Worm (Caenorhabditis elegans): ENCODE results near the gene prmt-1.

prmt-1 gene

DNA sequence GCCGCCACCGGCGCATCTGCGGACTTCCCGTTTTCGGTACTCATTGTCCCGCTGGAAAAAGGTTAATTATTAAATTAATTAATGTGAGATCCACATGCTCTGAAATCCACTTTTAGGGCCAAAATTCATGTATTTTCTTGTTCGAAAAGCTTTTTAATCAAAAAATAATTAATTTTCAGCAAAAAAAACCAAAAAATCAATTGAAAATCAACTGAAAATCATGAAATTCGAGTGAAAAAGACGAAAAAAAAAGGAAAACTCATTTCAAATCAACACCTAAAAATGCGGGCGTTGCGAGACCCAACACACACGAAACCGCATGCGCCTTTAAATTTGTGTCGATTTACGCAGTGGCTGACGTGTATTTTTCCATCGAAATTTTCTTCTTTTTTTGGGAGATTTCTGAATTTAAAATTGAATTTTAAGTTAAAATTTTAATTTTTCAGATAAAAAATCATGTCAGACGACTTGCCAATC is at the start of gene prmt-1, which contains the start of gene cdkr-3 (continued):
- TF ChIP-seq nhr-20 (tag; optimal IDR thresholded peaks at IDR 0.05) (no peak), irx-1 (tag; optimal IDR thresholded peaks at IDR 0.05) (no peak), isw-1 (GFP tag; IDR thresholded peaks at IDR 0.05) (peak; percentile 10; the same call in 1 of the 2 replicates), zip-4 (GFP tag; optimal IDR thresholded peaks at IDR 0.05) (no peak), C04F5.9 (tag; optimal IDR thresholded peaks at IDR 0.05) (no peak), ama-1 (optimal IDR thresholded peaks at IDR 0.05) (no peak), C34B4.2 (tag; optimal IDR thresholded peaks at IDR 0.05) (no peak), tbx-2 (tag; optimal IDR thresholded peaks at IDR 0.05) (peak; percentile 9), sptf-1 (tag; optimal IDR thresholded peaks at IDR 0.05) (no peak), nhr-71 (tag; optimal IDR thresholded peaks at IDR 0.05) (peak; percentile 52), ztf-4 (tag; optimal IDR thresholded peaks at IDR 0.05) (no peak), nhr-77 (tag; optimal IDR thresholded peaks at IDR 0.05) (no peak), aly-2 (tag; optimal IDR thresholded peaks at IDR 0.05) (no peak), F16B12.6 (tag; optimal IDR thresholded peaks at IDR 0.05) (peak; percentile 32), sup-37 (GFP tag; optimal IDR thresholded peaks at IDR 0.05) (no peak), nhr-237 (tag; optimal IDR thresholded peaks at IDR 0.05) (no peak)

DNA sequence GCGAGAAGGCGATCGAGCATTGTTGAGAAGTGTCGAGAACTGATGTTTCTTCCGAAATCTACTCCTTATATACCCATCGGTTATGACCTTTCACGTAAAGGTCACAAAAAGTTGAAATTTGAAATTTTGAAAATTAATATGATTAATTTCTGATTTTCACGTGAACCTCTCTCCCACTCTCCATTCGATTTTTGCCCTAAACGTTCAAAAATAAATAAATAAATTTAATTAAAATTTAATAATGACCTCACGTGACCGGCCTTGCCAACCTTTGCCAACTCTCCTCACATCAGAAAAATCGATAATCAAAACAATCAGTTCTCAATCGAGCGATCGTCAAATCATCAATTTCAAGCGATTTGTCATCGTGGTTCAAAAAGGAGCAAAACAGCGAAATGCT is 47.9 kb upstream of the prmt-1 start, which contains the start of gene Y113G7C.1:
TSS of gene Y113G7C.1 (plus strand) at position 301 of the 400 bp plus-strand sequence.
- no peak for TF ChIP-seq ceh-63 (GFP tag; optimal IDR thresholded peaks at IDR 0.05)
- TF ChIP-seq unc-62 (GFP tag; optimal IDR thresholded peaks at IDR 0.05) = no peak
- no peak for TF ChIP-seq dsc-1 (tag; optimal IDR thresholded peaks at IDR 0.05)
- TF ChIP-seq F16B12.6 (tag; optimal IDR thresholded peaks at IDR 0.05) = no peak
- no peak for TF ChIP-seq lin-14 (GFP tag; optimal IDR thresholded peaks at IDR 0.05)

DNA sequence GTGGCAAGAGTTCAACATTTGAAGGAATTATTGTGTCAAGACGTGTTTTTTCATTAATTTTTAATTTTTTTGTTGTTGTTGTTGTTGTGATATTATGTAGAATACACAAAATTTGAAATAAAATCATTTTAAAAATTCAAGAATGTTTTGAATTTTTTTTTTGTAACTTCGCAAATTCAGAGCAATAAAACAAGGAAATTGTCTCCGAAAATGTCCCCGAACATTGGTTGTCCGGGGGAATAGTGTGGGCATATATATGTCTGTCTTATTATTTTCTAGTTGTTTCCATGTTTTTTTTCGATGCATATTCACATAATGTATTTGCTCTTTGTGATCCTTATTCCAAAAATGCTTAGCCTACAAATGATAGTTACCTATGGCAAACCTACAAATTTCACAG is 42.0 kb upstream of the prmt-1 start, which contains the start of gene clec-262:
TSS of gene clec-262 (plus strand) at position 301 of the 400 bp plus-strand sequence.
- TF ChIP-seq isw-1 (GFP tag; IDR thresholded peaks at IDR 0.05) = no peak
- TF ChIP-seq ets-5 (GFP tag; IDR thresholded peaks at IDR 0.05) = no peak
- no peak for TF ChIP-seq ztf-11 (tag; optimal IDR thresholded peaks at IDR 0.05)
- no peak for TF ChIP-seq egl-27 (tag; optimal IDR thresholded peaks at IDR 0.05)
- TF ChIP-seq irx-1 (tag; optimal IDR thresholded peaks at IDR 0.05) = no peak
- no peak for TF ChIP-seq rnt-1 (tag; optimal IDR thresholded peaks at IDR 0.05)

DNA sequence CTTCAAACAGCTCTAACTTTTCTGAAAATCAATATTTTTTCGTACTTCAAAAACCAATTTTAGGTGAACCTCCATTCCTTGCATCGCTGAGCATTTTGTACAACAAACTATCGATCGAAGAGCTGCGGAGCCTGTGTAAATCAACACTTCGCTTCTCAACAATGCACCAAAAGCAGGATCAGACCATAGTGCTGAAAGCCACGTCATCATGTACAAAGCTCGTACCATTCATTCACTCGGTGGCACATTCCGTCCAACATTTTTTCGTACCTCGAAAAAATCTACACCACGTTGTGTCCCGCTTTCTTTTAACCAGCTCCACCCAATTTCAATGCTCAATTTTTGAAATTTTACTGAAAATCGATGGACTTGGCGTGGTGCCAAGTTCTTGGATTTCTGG is 41.1 kb upstream of the prmt-1 start, which contains the start of gene ZC15.10:
TSS of gene ZC15.10 (plus strand) at position 162 of the 400 bp plus-strand sequence.
- TF ChIP-seq C04F5.9 (tag; optimal IDR thresholded peaks at IDR 0.05) (no peak), hlh-4 (tag; optimal IDR thresholded peaks at IDR 0.05) (no peak), jun-1 (tag; optimal IDR thresholded peaks at IDR 0.05) (no peak), nhr-84 (tag; optimal IDR thresholded peaks at IDR 0.05) (no peak), nhr-71 (tag; optimal IDR thresholded peaks at IDR 0.05) (no peak), sox-4 (tag; optimal IDR thresholded peaks at IDR 0.05) (no peak), C16A3.4 (tag; optimal IDR thresholded peaks at IDR 0.05) (no peak), pax-3 (tag; optimal IDR thresholded peaks at IDR 0.05) (no peak), hlh-17 (GFP tag; optimal IDR thresholded peaks at IDR 0.05; ENCODE audit: borderline replicate concordance) (no peak), snpc-4 (tag; optimal IDR thresholded peaks at IDR 0.05) (no peak), aha-1 (tag; optimal IDR thresholded peaks at IDR 0.05) (no peak), pag-3 (tag; optimal IDR thresholded peaks at IDR 0.05; ENCODE audit: borderline replicate concordance, insufficient read depth) (no peak), lin-15B (tag; optimal IDR thresholded peaks at IDR 0.05) (no peak), lin-39 (tag; optimal IDR thresholded peaks at IDR 0.05) (no peak), isw-1 (GFP tag; IDR thresholded peaks at IDR 0.05) (no peak), zip-4 (GFP tag; optimal IDR thresholded peaks at IDR 0.05) (no peak), lin-35 (GFP tag; optimal IDR thresholded peaks at IDR 0.05) (no peak), hpl-2 (GFP tag; optimal IDR thresholded peaks at IDR 0.05) (no peak)

Data from whole organism, L1 larva.